Fruit fly (Drosophila melanogaster): ENCODE results near the gene Usp30.

Gene Usp30

dm6 chrX:5905086-5905400, 25.5 kb upstream of the Usp30 start:
- no peak for TF ChIP-seq CG17801 (GFP tag; optimal IDR thresholded peaks at IDR 0.05; ENCODE audit: partially characterized antibody)

dm6 chrX:5904377-5905085, 24.9 kb upstream of the Usp30 start:
- no peak for TF ChIP-seq CG17801 (GFP tag; optimal IDR thresholded peaks at IDR 0.05; ENCODE audit: partially characterized antibody)

- TF ChIP-seq CG17801 (GFP tag; optimal IDR thresholded peaks at IDR 0.05; ENCODE audit: partially characterized antibody) = no peak
Observed at dm6 chrX:5902701-5903100, 23.1 kb upstream of the Usp30 start.

DNA sequence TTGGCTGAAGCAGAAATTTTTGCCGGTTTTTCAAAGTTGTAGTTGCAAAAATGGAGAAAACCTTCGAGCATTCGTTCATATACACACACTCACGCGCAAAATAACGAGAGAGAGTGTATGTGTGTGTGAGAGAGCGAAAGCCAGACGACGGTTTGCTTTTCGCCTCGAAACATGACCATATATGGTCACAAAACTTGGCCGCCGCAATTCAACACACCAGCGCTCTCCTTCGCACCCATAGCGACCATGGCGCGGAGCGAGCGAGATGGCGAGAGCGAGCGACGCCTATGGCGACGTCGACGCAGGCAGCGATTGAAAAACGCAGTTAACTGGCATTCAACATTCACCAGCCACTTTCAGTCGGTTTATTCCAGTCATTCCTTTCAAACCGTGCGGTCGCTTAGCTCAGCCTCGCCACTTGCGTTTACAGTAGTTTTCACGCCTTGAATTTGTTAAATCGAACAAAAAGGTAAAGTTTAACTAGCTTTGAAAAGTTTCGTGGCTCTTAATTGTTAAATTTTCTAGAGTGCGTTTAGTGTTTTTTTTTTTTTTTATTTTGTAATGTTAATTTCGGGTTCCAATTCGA, 22.1 kb upstream of the Usp30 start:
- TF ChIP-seq CG17801 (GFP tag; optimal IDR thresholded peaks at IDR 0.05; ENCODE audit: partially characterized antibody) = peak; percentile 59

dm6 chrX:5900146-5901093, 20.8 kb upstream of the Usp30 start, which contains the start of gene Act5C:
Gene Act5C (plus strand): TSS chrX:5900861.
- peak; percentile 94 for TF ChIP-seq CG17801 (GFP tag; optimal IDR thresholded peaks at IDR 0.05; ENCODE audit: partially characterized antibody)

DNA sequence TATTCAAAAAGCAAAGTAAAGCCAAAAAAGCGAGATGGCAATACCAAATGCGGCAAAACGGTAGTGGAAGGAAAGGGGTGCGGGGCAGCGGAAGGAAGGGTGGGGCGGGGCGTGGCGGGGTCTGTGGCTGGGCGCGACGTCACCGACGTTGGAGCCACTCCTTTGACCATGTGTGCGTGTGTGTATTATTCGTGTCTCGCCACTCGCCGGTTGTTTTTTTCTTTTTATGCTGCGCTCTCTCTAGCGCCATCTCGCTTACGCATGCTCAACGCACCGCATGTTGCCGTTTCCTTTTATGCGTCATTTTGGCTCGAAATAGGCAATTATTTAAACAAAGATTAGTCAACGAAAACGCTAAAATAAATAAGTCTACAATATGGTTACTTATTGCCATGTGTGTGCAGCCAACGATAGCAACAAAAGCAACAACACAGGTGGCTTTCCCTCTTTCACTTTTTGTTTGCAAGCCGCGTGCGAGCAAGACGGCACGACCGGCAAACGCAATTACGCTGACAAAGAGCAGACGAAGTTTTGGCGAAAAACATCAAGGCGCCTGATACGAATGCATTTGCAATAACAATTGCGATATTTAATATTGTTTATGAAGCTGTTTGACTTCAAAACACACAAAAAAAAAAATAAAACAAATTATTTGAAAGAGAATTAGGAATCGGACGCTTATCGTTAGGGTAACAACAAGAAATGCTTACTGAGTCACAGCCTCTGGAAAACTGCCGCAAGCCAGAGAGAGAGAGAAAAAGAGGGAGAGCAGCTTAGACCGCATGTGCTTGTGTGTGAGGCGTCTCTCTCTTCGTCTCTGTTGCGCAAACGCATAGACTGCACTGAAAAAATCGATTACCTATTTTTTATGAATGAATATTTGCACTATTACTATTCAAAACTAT, 19.9 kb upstream of the Usp30 start:
- TF ChIP-seq CG17801 (GFP tag; optimal IDR thresholded peaks at IDR 0.05; ENCODE audit: partially characterized antibody) = no peak

DNA sequence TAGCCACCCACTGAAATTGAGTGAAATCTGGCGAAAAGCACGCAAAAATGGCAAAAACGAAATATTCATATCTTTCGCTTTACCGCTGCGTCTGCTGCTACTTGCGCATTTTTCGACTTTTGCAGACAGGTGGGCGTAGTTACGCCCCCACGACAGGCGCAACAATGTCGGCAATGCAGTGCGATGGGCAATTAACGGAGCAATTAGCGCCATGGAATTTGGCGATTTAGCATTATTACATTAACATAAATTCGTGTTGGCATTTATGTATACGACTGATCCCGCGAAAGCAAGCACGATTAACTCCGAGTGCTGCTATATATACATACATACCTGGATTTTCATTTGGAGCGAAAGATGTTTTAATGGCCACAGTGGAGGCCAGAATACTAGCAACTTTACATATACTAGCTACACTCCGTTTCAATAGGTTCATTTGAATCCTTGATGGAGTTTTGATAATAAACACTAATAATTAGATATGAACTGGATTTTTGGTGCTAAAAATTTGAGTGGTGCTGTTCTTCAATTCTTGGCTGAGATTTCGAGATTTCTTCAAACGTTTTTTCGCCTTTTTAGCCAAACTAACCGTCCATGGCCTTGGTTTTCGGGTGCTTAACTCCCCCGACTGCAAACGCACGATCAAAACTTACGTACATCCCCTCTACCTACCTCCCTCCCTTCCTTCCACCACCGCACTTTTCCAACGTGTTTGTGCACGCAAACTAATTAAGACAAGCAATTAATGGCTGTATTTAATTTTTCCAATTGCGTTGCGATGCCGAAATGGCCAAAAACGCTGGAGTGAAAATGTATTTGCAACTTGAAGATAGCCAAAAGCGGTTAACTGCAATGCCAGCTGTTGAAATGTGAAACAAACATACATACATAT, 17.5 kb upstream of the Usp30 start:
- TF ChIP-seq CG17801 (GFP tag; optimal IDR thresholded peaks at IDR 0.05; ENCODE audit: partially characterized antibody) = no peak

DNA sequence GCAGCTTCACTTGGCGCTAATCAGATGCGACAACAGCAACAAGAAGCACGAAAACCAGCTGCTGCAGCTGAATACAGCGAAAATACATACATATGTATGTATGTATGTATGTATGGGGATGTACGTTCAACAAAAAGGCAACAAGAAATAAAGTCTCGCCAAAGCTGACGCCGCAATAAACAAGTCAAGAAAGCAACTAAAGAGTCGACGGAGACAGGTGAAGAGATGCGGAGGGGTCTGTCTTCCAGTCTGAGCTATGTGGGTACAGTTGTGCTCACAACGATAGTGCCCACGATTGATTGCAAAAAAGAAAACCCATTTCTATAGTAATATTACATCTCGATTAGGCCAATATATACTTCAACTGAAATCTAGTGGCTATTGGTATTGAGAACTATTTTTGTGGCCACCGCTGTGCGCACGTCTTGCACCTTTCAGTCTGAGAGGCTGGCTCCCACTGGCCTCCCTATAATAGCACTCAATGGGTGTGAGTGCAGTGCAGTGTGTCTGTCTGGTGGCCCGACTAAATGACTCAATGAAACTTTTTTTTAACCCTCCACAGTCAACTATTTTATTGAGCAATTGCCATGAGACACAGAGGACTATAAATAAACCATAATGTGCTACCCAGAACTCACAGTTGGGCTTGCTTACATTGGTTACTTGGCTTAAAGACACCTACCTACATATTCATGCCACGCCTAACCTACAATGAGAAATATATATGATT, 16.4 kb upstream of the Usp30 start:
- peak; percentile 92 for TF ChIP-seq CG17801 (GFP tag; optimal IDR thresholded peaks at IDR 0.05; ENCODE audit: partially characterized antibody)

dm6 chrX:5894529-5895487, 15.2 kb upstream of the Usp30 start:
- TF ChIP-seq CG17801 (GFP tag; optimal IDR thresholded peaks at IDR 0.05; ENCODE audit: partially characterized antibody) = peak; percentile 9

DNA sequence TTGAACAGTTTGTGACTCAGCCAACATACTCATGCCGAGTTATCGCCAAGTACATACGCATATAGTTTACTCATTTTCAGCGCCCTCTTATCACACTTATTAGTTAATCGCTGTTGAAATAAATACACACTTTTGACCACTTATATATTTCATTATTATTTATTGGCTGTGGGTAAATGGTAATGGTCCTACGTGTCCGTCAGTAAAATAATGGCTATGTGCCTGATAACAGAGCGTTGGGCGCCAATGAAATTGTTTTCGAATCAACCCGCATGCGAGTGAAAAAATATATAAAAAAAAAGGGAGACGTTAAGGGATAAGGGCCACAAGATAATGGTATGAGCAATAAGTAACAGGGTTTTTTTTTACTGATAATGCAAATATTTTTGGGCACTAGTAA, 13.6 kb upstream of the Usp30 start:
- TF ChIP-seq CG17801 (GFP tag; optimal IDR thresholded peaks at IDR 0.05; ENCODE audit: partially characterized antibody) = no peak

dm6 chrX:5892512-5892911, 12.9 kb upstream of the Usp30 start:
- no peak for TF ChIP-seq CG17801 (GFP tag; optimal IDR thresholded peaks at IDR 0.05; ENCODE audit: partially characterized antibody)

Data from ovary, adult (tissue).